Worm (Caenorhabditis elegans) whole organism, L4/young adult: ENCODE data around the gene igdb-2.

ENCODE experiments used
- W03F9.2 ChIP-seq: fragments of 150-350 bp; optimal IDR thresholded peaks from 2 replicates; lab custom pipeline; 2014; ENCODE audit warnings: missing biosample characterization, missing genetic modification characterization
- dao-5 ChIP-seq: sonication (generic microtip); optimal IDR thresholded peaks from 2 replicates; lab custom pipeline; 2016; ENCODE audit warnings: missing genotype, missing genetic modification characterization, moderate library complexity, missing compliant biosample characterization
- him-1 ChIP-seq: sonication (generic microtip); optimal IDR thresholded peaks from 2 replicates; lab custom pipeline; 2016; ENCODE audit warnings: missing genotype, missing genetic modification reagents, missing genetic modification characterization, missing compliant biosample characterization

- TF ChIP-seq dao-5 (tag; lab: Kevin White, UChicago) (no peak), him-1 (tag; lab: Kevin White, UChicago) (no peak), W03F9.2 (tag; lab: Kevin White, UChicago) (no peak)
Measured at ce11 chrIV:12435442-12435841, 33.0 kb upstream of the igdb-2 start, which contains the start of gene irg-4.
